Worm (Caenorhabditis elegans) whole organism, late embryonic: ENCODE results near the gene C07A9.13.

Experiments used
- K02D7.2 ChIP-seq: sonication (generic microtip); optimal IDR thresholded peaks from 2 replicates; lab custom pipeline; 2017; ENCODE audit warnings: mild to moderate bottlenecking, missing genetic modification characterization, missing compliant biosample characterization
- ama-1 ChIP-seq: fragments of 150-350 bp; optimal IDR thresholded peaks from 2 replicates; lab custom pipeline; 2014
- ceh-2 ChIP-seq: sonication (generic microtip); optimal IDR thresholded peaks from 2 replicates; lab custom pipeline; 2016; ENCODE audit warnings: missing genotype, missing genetic modification characterization, missing compliant biosample characterization
- ceh-6 ChIP-seq: fragments of 200-800 bp; sonication (Bioruptor generic); optimal IDR thresholded peaks from 2 replicates; lab custom pipeline; 2018; ENCODE audit warnings: mild to moderate bottlenecking, missing genetic modification characterization, missing compliant biosample characterization
- fkh-10 ChIP-seq: fragments of 150-350 bp; optimal IDR thresholded peaks from 2 replicates; lab custom pipeline; 2014; ENCODE audit warnings: missing biosample characterization, missing genetic modification reagents, missing genetic modification characterization
- pha-4 ChIP-seq: fragments of 150-350 bp; optimal IDR thresholded peaks from 2 replicates; lab custom pipeline; 2018; ENCODE audit warnings: missing biosample characterization, missing genetic modification reagents, missing genetic modification characterization
- tbx-2 ChIP-seq: sonication (generic microtip); optimal IDR thresholded peaks from 2 replicates; lab custom pipeline; 2016; ENCODE audit warnings: missing genetic modification characterization, missing compliant biosample characterization
- zip-5 ChIP-seq: sonication (generic microtip); optimal IDR thresholded peaks from 2 replicates; lab custom pipeline; 2016; ENCODE audit warnings: missing genetic modification characterization, missing compliant biosample characterization

- TF ChIP-seq fkh-10 (GFP tag; lab: Kevin White, UChicago) (no peak), K02D7.2 (tag; lab: Kevin White, UChicago) (no peak), ceh-2 (no peak), ceh-6 (GFP tag; lab: Kevin White, UChicago) (no peak), ama-1 (lab: Kevin White, UChicago) (no peak), pha-4 (tag; lab: Kevin White, UChicago) (no peak), tbx-2 (tag; lab: Kevin White, UChicago) (no peak), zip-5 (tag; lab: Kevin White, UChicago) (no peak)
These were observed 14.3 kb upstream of the C07A9.13 start for ce11 chrIII:9695379-9695778.
